Fruit fly (Drosophila melanogaster): ENCODE data around the gene CG12883.

dm6 chr3R:27647817-27648216 is 31.3 kb upstream of the CG12883 start:
- TF ChIP-seq ovo (GFP tag; optimal IDR thresholded peaks at IDR 0.05) = no peak
- no peak for TF ChIP-seq CG11617 (GFP tag; optimal IDR thresholded peaks at IDR 0.05)
- TF ChIP-seq bab1 (GFP tag; optimal IDR thresholded peaks at IDR 0.05) = no peak
- TF ChIP-seq CG33017 (tag; optimal IDR thresholded peaks at IDR 0.05) = no peak
- TF ChIP-seq CG5204 (GFP tag; optimal IDR thresholded peaks at IDR 0.05) = no peak
- no peak for TF ChIP-seq Hr96 (GFP tag; optimal IDR thresholded peaks at IDR 0.05)
